Worm (Caenorhabditis elegans) whole organism, early embryonic: ENCODE data around the gene fbxb-16.

Experiments used
- B0310.2 ChIP-seq: sonication (generic microtip); optimal IDR thresholded peaks from 2 replicates; lab custom pipeline; 2016; ENCODE audit warnings: mild to moderate bottlenecking, missing genetic modification characterization, missing compliant biosample characterization
- F13C5.2 ChIP-seq: sonication (generic microtip); optimal IDR thresholded peaks from 2 replicates; lab custom pipeline; 2017; ENCODE audit warnings: mild to moderate bottlenecking, missing genetic modification characterization, inconsistent platforms, missing compliant biosample characterization
- aly-1 ChIP-seq: sonication (generic microtip); optimal IDR thresholded peaks from 2 replicates; lab custom pipeline; 2016; ENCODE audit warnings: missing genetic modification characterization, missing compliant biosample characterization
- ama-1 ChIP-seq: fragments of 150-350 bp; optimal IDR thresholded peaks from 2 replicates; lab custom pipeline; 2014
- ceh-13 ChIP-seq: fragments of 200-800 bp; sonication (Bioruptor generic); optimal IDR thresholded peaks from 2 replicates; lab custom pipeline; 2018; ENCODE audit warnings: mild to moderate bottlenecking, missing genetic modification characterization, missing compliant biosample characterization
- ceh-36 ChIP-seq: sonication (generic microtip); optimal IDR thresholded peaks from 2 replicates; lab custom pipeline; 2016; ENCODE audit warnings: missing genetic modification characterization, inconsistent platforms, missing compliant biosample characterization
- ets-7 ChIP-seq: sonication (generic microtip); optimal IDR thresholded peaks from 2 replicates; lab custom pipeline; 2016; ENCODE audit warnings: missing genotype, missing genetic modification characterization, missing compliant biosample characterization
- flt-1 ChIP-seq: fragments of 200-800 bp; sonication (Bioruptor generic); IDR thresholded peaks from 2 replicates; pipeline ENCODE4 v1.3.6; 2022; ENCODE audit warnings: missing genetic modification characterization, missing compliant biosample characterization
- hmg-4 ChIP-seq: fragments of 200-800 bp; sonication (Bioruptor generic); optimal IDR thresholded peaks from 2 replicates; lab custom pipeline; 2018; ENCODE audit warnings: mild to moderate bottlenecking, missing genetic modification characterization, missing compliant biosample characterization
- hnd-1 ChIP-seq: sonication (generic microtip); optimal IDR thresholded peaks from 2 replicates; lab custom pipeline; 2016; ENCODE audit warnings: missing genetic modification characterization, missing compliant biosample characterization
- pes-1 ChIP-seq: fragments of 200-800 bp; sonication (Bioruptor generic); IDR thresholded peaks from 2 replicates; pipeline ENCODE4 v1.3.6; 2022; ENCODE audit warnings: missing genetic modification reagents, missing genetic modification characterization, missing compliant biosample characterization
- scrt-1 ChIP-seq: fragments of 200-800 bp; sonication (Bioruptor generic); IDR thresholded peaks from 2 replicates; pipeline ENCODE4 v1.3.6; 2022; ENCODE audit warnings: missing genetic modification characterization, missing compliant biosample characterization
- sea-1 ChIP-seq: fragments of 200-800 bp; sonication (Bioruptor generic); conservative IDR thresholded peaks from 2 replicates; pipeline ENCODE4 v1.3.6; 2022; ENCODE audit warnings: missing genetic modification characterization, missing compliant biosample characterization
- tbx-11 ChIP-seq: fragments of 200-800 bp; sonication (Bioruptor generic); IDR thresholded peaks from 2 replicates; pipeline ENCODE4 v1.3.6; 2022; ENCODE audit warnings: missing genetic modification characterization, missing compliant biosample characterization
- tbx-37 ChIP-seq: fragments of 200-800 bp; sonication (Bioruptor generic); conservative IDR thresholded peaks from 2 replicates; pipeline ENCODE4 v1.3.6; 2022; ENCODE audit warnings: missing genetic modification reagents, missing genetic modification characterization, missing compliant biosample characterization
- tra-4 ChIP-seq: sonication (generic microtip); optimal IDR thresholded peaks from 2 replicates; lab custom pipeline; 2017; ENCODE audit warnings: missing genetic modification characterization, missing compliant biosample characterization

The fbxb-16 gene

ce11 chrII:1651804-1652203 is at the start of gene fbxb-16:
TSS of gene fbxb-16 (minus strand) at chrII:1651904.
- TF ChIP-seq ceh-36 (tag; lab: Kevin White, UChicago) (no peak), aly-1 (tag; lab: Kevin White, UChicago) (no peak), hmg-4 (GFP tag; lab: Kevin White, UChicago) (no peak), hnd-1 (tag; lab: Kevin White, UChicago) (no peak), sea-1 (GFP tag; lab: Robert Waterston, UW) (no peak), B0310.2 (tag; lab: Kevin White, UChicago) (no peak), scrt-1 (no peak), pes-1 (no peak), tra-4 (tag; lab: Kevin White, UChicago) (no peak), ceh-13 (GFP tag; lab: Kevin White, UChicago) (no peak)

ce11 chrII:1695861-1696260 is 44.2 kb upstream of the fbxb-16 start, which contains the start of gene F58E1.13:
TSS of gene F58E1.13 (minus strand) at chrII:1695872.
- TF ChIP-seq tra-4 (tag; lab: Kevin White, UChicago) = no peak
- no peak for TF ChIP-seq scrt-1
- TF ChIP-seq tbx-11 = no peak
- TF ChIP-seq ets-7 (tag; lab: Kevin White, UChicago) = no peak
- TF ChIP-seq tbx-37 (GFP tag; lab: Robert Waterston, UW) = no peak
- TF ChIP-seq hmg-4 (GFP tag; lab: Kevin White, UChicago) = no peak
- no peak for TF ChIP-seq flt-1
- no peak for TF ChIP-seq sea-1 (GFP tag; lab: Robert Waterston, UW)
- TF ChIP-seq ama-1 = no peak
- no peak for TF ChIP-seq ceh-36 (tag; lab: Kevin White, UChicago)
- TF ChIP-seq ceh-13 (GFP tag; lab: Kevin White, UChicago) = no peak
- no peak for TF ChIP-seq pes-1
- TF ChIP-seq B0310.2 (tag; lab: Kevin White, UChicago) = no peak
- TF ChIP-seq aly-1 (tag; lab: Kevin White, UChicago) = no peak
- TF ChIP-seq hnd-1 (tag; lab: Kevin White, UChicago) = no peak
- TF ChIP-seq F13C5.2 (tag; lab: Kevin White, UChicago) = no peak

- TF ChIP-seq ets-7 (tag; lab: Kevin White, UChicago) = no peak
Observed at ce11 chrII:1694530-1694929, 42.8 kb upstream of the fbxb-16 start, which contains the start of gene fbxc-26. TSS of gene fbxc-26 (minus strand) at chrII:1694630.

ce11 chrII:1692827-1693226 is 41.1 kb upstream of the fbxb-16 start, which contains the start of gene fbxc-21:
TSS of gene fbxc-21 (minus strand) at chrII:1692927.
- no peak for TF ChIP-seq ets-7 (tag; lab: Kevin White, UChicago)
- no peak for TF ChIP-seq ceh-36 (tag; lab: Kevin White, UChicago)
- no peak for TF ChIP-seq hmg-4 (GFP tag; lab: Kevin White, UChicago)
- no peak for TF ChIP-seq tra-4 (tag; lab: Kevin White, UChicago)
- TF ChIP-seq sea-1 (GFP tag; lab: Robert Waterston, UW) = no peak
- TF ChIP-seq hnd-1 (tag; lab: Kevin White, UChicago) = no peak
- TF ChIP-seq tbx-11 = no peak
- no peak for TF ChIP-seq scrt-1
- no peak for TF ChIP-seq tbx-37 (GFP tag; lab: Robert Waterston, UW)
- no peak for TF ChIP-seq B0310.2 (tag; lab: Kevin White, UChicago)
- TF ChIP-seq ama-1 = no peak
- no peak for TF ChIP-seq flt-1
- TF ChIP-seq F13C5.2 (tag; lab: Kevin White, UChicago) = no peak
- TF ChIP-seq pes-1 = no peak

- TF ChIP-seq B0310.2 (tag; lab: Kevin White, UChicago) (no peak), ceh-13 (GFP tag; lab: Kevin White, UChicago) (no peak), F13C5.2 (tag; lab: Kevin White, UChicago) (no peak), scrt-1 (no peak), tbx-11 (no peak), pes-1 (no peak), ceh-36 (tag; lab: Kevin White, UChicago) (no peak), ets-7 (tag; lab: Kevin White, UChicago) (no peak), ama-1 (no peak), tbx-37 (GFP tag; lab: Robert Waterston, UW) (no peak), hnd-1 (tag; lab: Kevin White, UChicago) (no peak), tra-4 (tag; lab: Kevin White, UChicago) (no peak)
Observed at ce11 chrII:1691011-1691410, 39.3 kb upstream of the fbxb-16 start, which contains the start of gene fbxc-22. TSS of gene fbxc-22 (minus strand) at chrII:1691111.

- TF ChIP-seq hmg-4 (GFP tag; lab: Kevin White, UChicago) (no peak), aly-1 (tag; lab: Kevin White, UChicago) (no peak), hnd-1 (tag; lab: Kevin White, UChicago) (no peak), tbx-11 (no peak), flt-1 (no peak), pes-1 (no peak), ets-7 (tag; lab: Kevin White, UChicago) (no peak), ceh-13 (GFP tag; lab: Kevin White, UChicago) (no peak), tra-4 (tag; lab: Kevin White, UChicago) (no peak), F13C5.2 (tag; lab: Kevin White, UChicago) (no peak), sea-1 (GFP tag; lab: Robert Waterston, UW) (no peak), ama-1 (no peak)
Observed at ce11 chrII:1688813-1689212, 37.1 kb upstream of the fbxb-16 start, which contains the start of the genes fbxb-18 and fbxb-19. TSS of gene fbxb-18 (minus strand) at chrII:1688913. TSS of gene fbxb-19 (minus strand) at chrII:1689181.

- TF ChIP-seq ceh-36 (tag; lab: Kevin White, UChicago) = no peak
- TF ChIP-seq aly-1 (tag; lab: Kevin White, UChicago) = no peak
- TF ChIP-seq pes-1 = no peak
Observed at ce11 chrII:1683742-1684141, 32.0 kb upstream of the fbxb-16 start, which contains the start of gene fbxb-25. TSS of gene fbxb-25 (plus strand) at chrII:1684042.

ce11 chrII:1682218-1682617 is 30.5 kb upstream of the fbxb-16 start, which contains the start of gene fbxb-26:
TSS of gene fbxb-26 (plus strand) at chrII:1682518.
- no peak for TF ChIP-seq tbx-11
- TF ChIP-seq F13C5.2 (tag; lab: Kevin White, UChicago) = no peak
- TF ChIP-seq scrt-1 = no peak
- no peak for TF ChIP-seq hmg-4 (GFP tag; lab: Kevin White, UChicago)
- no peak for TF ChIP-seq ets-7 (tag; lab: Kevin White, UChicago)
- no peak for TF ChIP-seq tra-4 (tag; lab: Kevin White, UChicago)
- no peak for TF ChIP-seq sea-1 (GFP tag; lab: Robert Waterston, UW)
- TF ChIP-seq ceh-13 (GFP tag; lab: Kevin White, UChicago) = no peak
- no peak for TF ChIP-seq B0310.2 (tag; lab: Kevin White, UChicago)
